Worm (Caenorhabditis elegans) whole organism, L2 larva: Measurements from ENCODE around the gene cdc-48.2.

Experiments
- R02D3.7 ChIP-seq: fragments of 150-350 bp; optimal IDR thresholded peaks from 2 replicates; lab custom pipeline; 2014; ENCODE audit warnings: missing biosample characterization, missing genetic modification characterization
- aly-2 ChIP-seq: fragments of 150-350 bp; optimal IDR thresholded peaks from 2 replicates; lab custom pipeline; 2014; ENCODE audit warnings: missing biosample characterization, missing genetic modification characterization
- egl-27 ChIP-seq: sonication (generic microtip); optimal IDR thresholded peaks from 3 replicates; lab custom pipeline; 2017; ENCODE audit warnings: missing biosample characterization, missing genetic modification reagents, missing genetic modification characterization
- fos-1 ChIP-seq: fragments of 150-350 bp; optimal IDR thresholded peaks from 2 replicates; lab custom pipeline; 2014; ENCODE audit warnings: missing biosample characterization, missing genetic modification characterization
- mdl-1 ChIP-seq, 2 experiments: fragments of 150-350 bp in 1 of 2; sonication (generic microtip) in 1 of 2; optimal IDR thresholded peaks; 2 replicates each; lab custom pipeline; 2017; ENCODE audit warnings: missing biosample characterization in 2 of 2, missing genetic modification characterization in 2 of 2
- nhr-11 ChIP-seq: fragments of 150-350 bp; optimal IDR thresholded peaks from 2 replicates; lab custom pipeline; 2014; ENCODE audit warnings: missing biosample characterization, missing genetic modification characterization
- unc-62 ChIP-seq: fragments of 150-350 bp; optimal IDR thresholded peaks from 2 replicates; lab custom pipeline; 2014; ENCODE audit warnings: missing biosample characterization, missing genetic modification reagents, missing genetic modification characterization

DNA sequence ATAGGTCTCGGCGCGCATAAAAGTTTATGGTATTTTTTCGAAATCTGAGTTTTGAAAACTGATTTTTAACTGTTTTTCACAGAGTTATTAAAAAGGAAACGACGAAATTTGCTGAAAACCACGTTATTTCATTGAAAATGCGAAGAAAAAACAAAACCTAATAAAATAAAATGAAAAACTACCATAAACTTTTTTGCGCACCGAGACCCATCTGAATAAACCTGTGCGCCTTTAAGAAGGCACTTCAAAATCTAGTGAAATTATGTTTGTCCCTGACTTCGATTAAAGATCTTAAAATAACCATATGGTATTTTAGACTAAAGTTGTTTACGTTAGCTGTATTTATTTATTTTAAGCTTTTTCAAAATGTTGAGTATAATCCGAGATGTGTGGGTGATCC lies 10.5 kb upstream of the cdc-48.2 start:
- TF ChIP-seq unc-62 (GFP tag; lab: Kevin White, UChicago), result no peak
- no peak for TF ChIP-seq aly-2
- no peak for TF ChIP-seq mdl-1 (tag; optimal IDR thresholded peaks at IDR 0.05; lab: Kevin White, UChicago)
- no peak for TF ChIP-seq nhr-11 (tag; lab: Kevin White, UChicago)
- no peak for TF ChIP-seq egl-27 (tag; lab: Kevin White, UChicago)
- no peak for TF ChIP-seq R02D3.7 (tag; lab: Kevin White, UChicago)
- no peak for TF ChIP-seq fos-1 (tag; lab: Kevin White, UChicago)
